Worm (Caenorhabditis elegans) whole organism, late embryonic: ENCODE measurements around the gene exos-2.

Source experiments
- Y22D7AL.16 ChIP-seq: sonication (generic microtip); optimal IDR thresholded peaks from 2 replicates; lab custom pipeline; 2016; ENCODE audit warnings: missing genetic modification characterization, missing compliant biosample characterization
- ama-1 ChIP-seq: fragments of 150-350 bp; optimal IDR thresholded peaks from 2 replicates; lab custom pipeline; 2014
- ceh-22 ChIP-seq: sonication (generic microtip); optimal IDR thresholded peaks from 2 replicates; lab custom pipeline; 2017; ENCODE audit warnings: missing biosample characterization, missing genetic modification characterization
- hlh-30 ChIP-seq: sonication (generic microtip); optimal IDR thresholded peaks from 2 replicates; lab custom pipeline; 2017; ENCODE audit warnings: antibody characterized with exemption, missing genetic modification characterization, missing compliant biosample characterization; ENCODE audit not compliant: insufficient read depth
- lim-6 ChIP-seq: sonication (generic microtip); optimal IDR thresholded peaks from 2 replicates; lab custom pipeline; 2016; ENCODE audit warnings: missing genetic modification characterization, missing compliant biosample characterization
- lin-11 ChIP-seq: fragments of 200-800 bp; sonication (Bioruptor generic); optimal IDR thresholded peaks from 2 replicates; lab custom pipeline; 2018; ENCODE audit warnings: mild to moderate bottlenecking, missing genetic modification characterization, missing compliant biosample characterization
- nhr-232 ChIP-seq: sonication (generic microtip); optimal IDR thresholded peaks from 2 replicates; lab custom pipeline; 2016; ENCODE audit warnings: missing genetic modification characterization, missing compliant biosample characterization
- pag-3 ChIP-seq: sonication (generic microtip); optimal IDR thresholded peaks from 2 replicates; lab custom pipeline; 2016; ENCODE audit warnings: missing compliant biosample characterization, missing genetic modification characterization, borderline replicate concordance
- pha-2 ChIP-seq: sonication (generic microtip); optimal IDR thresholded peaks from 2 replicates; lab custom pipeline; 2017; ENCODE audit warnings: mild to moderate bottlenecking, missing genetic modification characterization, missing compliant biosample characterization
- pha-4 ChIP-seq: fragments of 150-350 bp; optimal IDR thresholded peaks from 2 replicates; lab custom pipeline; 2018; ENCODE audit warnings: missing biosample characterization, missing genetic modification reagents, missing genetic modification characterization
- pqm-1 ChIP-seq: sonication (generic microtip); optimal IDR thresholded peaks from 2 replicates; lab custom pipeline; 2016; ENCODE audit warnings: missing genetic modification characterization, missing compliant biosample characterization
- ttx-3 ChIP-seq: sonication (generic microtip); optimal IDR thresholded peaks from 2 replicates; lab custom pipeline; 2016; ENCODE audit warnings: missing genetic modification reagents, missing genetic modification characterization, missing compliant biosample characterization
- unc-55 ChIP-seq: sonication (generic microtip); optimal IDR thresholded peaks from 2 replicates; lab custom pipeline; 2017; ENCODE audit warnings: missing biosample characterization, missing genetic modification reagents, missing genetic modification characterization

DNA sequence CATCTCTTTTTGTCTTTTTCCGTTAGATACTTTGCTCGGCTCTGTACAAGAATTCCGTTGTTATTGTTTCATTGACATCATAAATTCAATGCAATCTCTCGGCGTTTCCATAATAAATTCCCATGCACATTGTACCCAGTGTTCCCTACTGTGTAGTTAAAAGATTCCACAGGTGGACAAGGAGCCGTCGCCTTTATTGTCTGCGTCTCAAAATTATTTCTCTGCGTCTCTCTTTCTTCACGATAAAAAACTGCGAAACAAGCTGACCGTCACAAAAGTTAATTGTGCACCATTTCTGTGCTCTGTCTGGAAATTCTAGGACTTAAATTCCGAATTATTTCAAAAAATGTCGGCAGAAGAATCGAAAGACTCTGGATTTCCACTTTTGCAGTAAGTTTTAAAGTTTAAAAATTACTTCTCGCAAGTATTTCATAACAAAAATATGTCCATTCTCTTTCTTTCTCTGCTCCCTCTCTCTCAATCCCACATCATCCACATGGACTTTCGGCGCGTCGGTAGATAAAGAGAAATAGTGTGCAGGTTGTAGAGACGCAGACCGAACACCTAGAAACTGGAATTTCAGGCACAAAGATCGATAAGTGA lies 26.8 kb downstream of the exos-2 start:
- TF ChIP-seq nhr-232, result no peak
- no peak for TF ChIP-seq unc-55 (GFP tag; lab: Kevin White, UChicago)
- no peak for TF ChIP-seq pha-4 (tag; lab: Kevin White, UChicago)
- TF ChIP-seq hlh-30 (tag; lab: Kevin White, UChicago), result no peak
- TF ChIP-seq pqm-1 (tag; lab: Kevin White, UChicago), result no peak
- TF ChIP-seq pha-2 (tag; lab: Kevin White, UChicago), result no peak
- no peak for TF ChIP-seq pag-3 (tag; lab: Kevin White, UChicago)
- no peak for TF ChIP-seq ama-1 (lab: Kevin White, UChicago)
- TF ChIP-seq ceh-22 (tag; lab: Kevin White, UChicago), result no peak
- no peak for TF ChIP-seq ttx-3
- TF ChIP-seq lin-11 (tag; lab: Kevin White, UChicago), result no peak
- no peak for TF ChIP-seq lim-6
- TF ChIP-seq Y22D7AL.16 (tag; lab: Kevin White, UChicago), result no peak
